Worm (Caenorhabditis elegans) whole organism, L4/young adult: ENCODE results near the gene cpg-1.

Experiments
- dao-5 ChIP-seq: sonication (generic microtip); optimal IDR thresholded peaks from 2 replicates; lab custom pipeline; 2016; ENCODE audit warnings: missing genotype, missing genetic modification characterization, moderate library complexity, missing compliant biosample characterization
- him-1 ChIP-seq: sonication (generic microtip); optimal IDR thresholded peaks from 2 replicates; lab custom pipeline; 2016; ENCODE audit warnings: missing genotype, missing genetic modification reagents, missing genetic modification characterization, missing compliant biosample characterization

- TF ChIP-seq dao-5 (no peak), him-1 (tag; lab: Kevin White, UChicago) (no peak)
These were observed 35.9 kb upstream of the cpg-1 start for ce11 chrIII:4453301-4453700.
